Worm (Caenorhabditis elegans): ENCODE data around the gene elo-5.

DNA sequence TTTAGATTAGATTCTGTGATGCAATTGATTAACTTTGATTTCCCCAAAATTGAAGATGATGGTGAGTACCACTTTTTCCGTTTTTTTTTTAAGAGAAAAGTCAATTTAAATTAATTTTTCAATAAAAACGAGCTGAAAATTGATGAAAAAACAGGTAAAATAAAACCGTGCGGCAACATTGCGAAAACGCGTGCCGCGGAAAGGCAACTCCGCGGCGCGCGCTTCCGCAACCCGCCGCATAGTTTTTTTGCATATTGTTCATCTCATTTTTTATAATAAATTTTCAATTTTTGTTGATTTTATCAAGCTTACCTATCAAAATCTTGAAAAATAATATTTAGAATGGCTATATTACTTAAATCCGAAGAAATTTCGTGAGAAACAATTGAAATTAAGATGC, 6.0 kb downstream of the elo-5 start:
- no peak for TF ChIP-seq nhr-84 (tag; optimal IDR thresholded peaks at IDR 0.05)
- no peak for TF ChIP-seq zag-1 (tag; optimal IDR thresholded peaks at IDR 0.05)
- no peak for TF ChIP-seq nhr-76 (tag; optimal IDR thresholded peaks at IDR 0.05)
- TF ChIP-seq nhr-237 (tag; optimal IDR thresholded peaks at IDR 0.05) = no peak
- TF ChIP-seq fkh-8 (tag; optimal IDR thresholded peaks at IDR 0.05) = no peak
- no peak for TF ChIP-seq elt-2 (tag; optimal IDR thresholded peaks at IDR 0.05)
- TF ChIP-seq dpl-1 (GFP tag; optimal IDR thresholded peaks at IDR 0.05) = no peak
- TF ChIP-seq lsy-2 (tag; optimal IDR thresholded peaks at IDR 0.05) = no peak
- TF ChIP-seq lin-13 (GFP tag; optimal IDR thresholded peaks at IDR 0.05) = no peak
- TF ChIP-seq efl-3 (GFP tag; optimal IDR thresholded peaks at IDR 0.05) = no peak
- no peak for TF ChIP-seq egl-27 (tag; optimal IDR thresholded peaks at IDR 0.05)
- TF ChIP-seq unc-62 (GFP tag; optimal IDR thresholded peaks at IDR 0.05) = no peak
